Worm (Caenorhabditis elegans): Measurements from ENCODE around the gene T17A3.12.

Gene T17A3.12

ce11 chrIII:149132-149531, 4.2 kb upstream of the T17A3.12 start:
- TF ChIP-seq cnd-1 (tag; optimal IDR thresholded peaks at IDR 0.05) (no peak), lsy-2 (tag; optimal IDR thresholded peaks at IDR 0.05) (no peak), mep-1 (tag; optimal IDR thresholded peaks at IDR 0.05) (no peak), ham-2 (GFP tag; optimal IDR thresholded peaks at IDR 0.05) (no peak), nhr-12 (tag; optimal IDR thresholded peaks at IDR 0.05) (no peak), unc-120 (tag; optimal IDR thresholded peaks at IDR 0.05; ENCODE audit: poor library complexity, severe bottlenecking) (no peak), nhr-28 (tag; optimal IDR thresholded peaks at IDR 0.05) (no peak), ceh-83 (GFP tag; optimal IDR thresholded peaks at IDR 0.05) (no peak), bed-3 (GFP tag; optimal IDR thresholded peaks at IDR 0.05) (no peak), nhr-76 (tag; optimal IDR thresholded peaks at IDR 0.05) (no peak), snpc-4 (tag; optimal IDR thresholded peaks at IDR 0.05) (no peak)

ce11 chrIII:147570-148076, 2.6 kb upstream of the T17A3.12 start, which contains the start of gene sqst-5:
TSS of gene sqst-5 (minus strand) at chrIII:147620.
- TF ChIP-seq mls-2 (tag; optimal IDR thresholded peaks at IDR 0.05) = no peak
- no peak for TF ChIP-seq sptf-1 (tag; optimal IDR thresholded peaks at IDR 0.05)
- TF ChIP-seq cnd-1 (tag; optimal IDR thresholded peaks at IDR 0.05) = no peak

- TF ChIP-seq lin-32 (GFP tag; optimal IDR thresholded peaks at IDR 0.05) (no peak), ceh-83 (GFP tag; optimal IDR thresholded peaks at IDR 0.05) (no peak), tbx-8 (GFP tag; optimal IDR thresholded peaks at IDR 0.05) (no peak)
Observed at ce11 chrIII:146369-146768, 1.4 kb upstream of the T17A3.12 start, which contains the start of gene fbxb-84. TSS of gene fbxb-84 (minus strand) at chrIII:146469.

- no peak for TF ChIP-seq cnd-1 (tag; optimal IDR thresholded peaks at IDR 0.05)
- no peak for TF ChIP-seq lin-13 (tag; optimal IDR thresholded peaks at IDR 0.05)
- no peak for TF ChIP-seq lsy-2 (tag; optimal IDR thresholded peaks at IDR 0.05)
Observed at ce11 chrIII:143121-143520, 1.9 kb downstream of the T17A3.12 start, which contains the start of gene fbxb-82. TSS of gene fbxb-82 (minus strand) at chrIII:143221.

- TF ChIP-seq tbx-8 (GFP tag; optimal IDR thresholded peaks at IDR 0.05) = no peak
- no peak for TF ChIP-seq nhr-237 (tag; optimal IDR thresholded peaks at IDR 0.05)
- TF ChIP-seq sptf-1 (tag; optimal IDR thresholded peaks at IDR 0.05) = no peak
- no peak for TF ChIP-seq elt-1 (tag; optimal IDR thresholded peaks at IDR 0.05; ENCODE audit: borderline replicate concordance, insufficient read depth)
- TF ChIP-seq flh-1 (GFP tag; optimal IDR thresholded peaks at IDR 0.05) = no peak
Observed at ce11 chrIII:140904-141303, 4.1 kb downstream of the T17A3.12 start, which contains the start of gene fbxb-81. TSS of gene fbxb-81 (minus strand) at chrIII:141217.

ce11 chrIII:134194-134593, 10.8 kb downstream of the T17A3.12 start, which contains the start of gene pals-25:
TSS of gene pals-25 (plus strand) at chrIII:134494.
- no peak for TF ChIP-seq ceh-43 (GFP tag; optimal IDR thresholded peaks at IDR 0.05)

- TF ChIP-seq lsy-2 (tag; optimal IDR thresholded peaks at IDR 0.05) (no peak), lin-13 (tag; optimal IDR thresholded peaks at IDR 0.05) (no peak), nhr-237 (tag; optimal IDR thresholded peaks at IDR 0.05) (no peak), ztf-11 (tag; optimal IDR thresholded peaks at IDR 0.05) (no peak), nhr-12 (tag; optimal IDR thresholded peaks at IDR 0.05) (no peak), nhr-28 (tag; optimal IDR thresholded peaks at IDR 0.05) (no peak), mab-5 (tag; optimal IDR thresholded peaks at IDR 0.05) (no peak), ceh-83 (GFP tag; optimal IDR thresholded peaks at IDR 0.05) (no peak), ceh-39 (tag; optimal IDR thresholded peaks at IDR 0.05) (no peak), ces-1 (GFP tag; optimal IDR thresholded peaks at IDR 0.05) (no peak)
Observed at ce11 chrIII:132118-132517, 12.9 kb downstream of the T17A3.12 start, which contains the start of gene pals-22. TSS of gene pals-22 (plus strand) at chrIII:132418.

- TF ChIP-seq lin-32 (GFP tag; optimal IDR thresholded peaks at IDR 0.05) (no peak), zip-8 (tag; optimal IDR thresholded peaks at IDR 0.05) (no peak), unc-120 (tag; optimal IDR thresholded peaks at IDR 0.05; ENCODE audit: poor library complexity, severe bottlenecking) (peak; percentile 3), ham-2 (GFP tag; optimal IDR thresholded peaks at IDR 0.05) (no peak), ztf-11 (tag; optimal IDR thresholded peaks at IDR 0.05) (no peak), mab-5 (tag; optimal IDR thresholded peaks at IDR 0.05) (peak; percentile 39), ceh-43 (GFP tag; optimal IDR thresholded peaks at IDR 0.05) (no peak), sem-2 (GFP tag; optimal IDR thresholded peaks at IDR 0.05) (no peak), lsy-2 (tag; optimal IDR thresholded peaks at IDR 0.05) (peak; percentile 34), mep-1 (tag; optimal IDR thresholded peaks at IDR 0.05) (peak; percentile 45), ces-1 (GFP tag; optimal IDR thresholded peaks at IDR 0.05) (peak; percentile 96), pha-4 (tag; optimal IDR thresholded peaks at IDR 0.05) (peak; percentile 52), tbx-8 (GFP tag; optimal IDR thresholded peaks at IDR 0.05) (no peak), elt-1 (tag; optimal IDR thresholded peaks at IDR 0.05; ENCODE audit: borderline replicate concordance, insufficient read depth) (no peak), nhr-76 (tag; optimal IDR thresholded peaks at IDR 0.05) (no peak), flh-1 (GFP tag; optimal IDR thresholded peaks at IDR 0.05) (no peak), nhr-237 (tag; optimal IDR thresholded peaks at IDR 0.05) (peak; percentile 11), ceh-39 (tag; optimal IDR thresholded peaks at IDR 0.05) (no peak), nhr-12 (tag; optimal IDR thresholded peaks at IDR 0.05) (no peak)
Observed at ce11 chrIII:131627-132026, 13.4 kb downstream of the T17A3.12 start.
